Fruit fly (Drosophila melanogaster) whole organism: ENCODE results near the gene CG18258.

Source experiments
- CG8478 ChIP-seq: fragments of >200 bp; optimal IDR thresholded peaks from 2 replicates; lab custom pipeline; 2018; ENCODE audit warnings: inconsistent platforms
- Dll ChIP-seq: fragments of >200 bp; optimal IDR thresholded peaks from 2 replicates; lab custom pipeline; 2017
- EcR ChIP-seq, 2 experiments: fragments of >200 bp; optimal IDR thresholded peaks; 2 replicates each; lab custom pipeline; 2017; ENCODE audit warnings: missing biosample characterization in 2 of 2, missing genetic modification characterization in 2 of 2, missing genetic modification reagents in 2 of 2
- pan ChIP-seq: fragments of >200 bp; optimal IDR thresholded peaks from 2 replicates; lab custom pipeline; 2017
- psq ChIP-seq: fragments of >200 bp; optimal IDR thresholded peaks from 2 replicates; lab custom pipeline; 2017
- usp ChIP-seq: fragments of >200 bp; optimal IDR thresholded peaks from 2 replicates; lab custom pipeline; 2017; ENCODE audit warnings: missing biosample characterization, missing genetic modification characterization, mixed read lengths

Gene CG18258

dm6 chrX:17218232-17218951, 6.3 kb downstream of the CG18258 start, which contains the start of gene CG12998:
Gene CG12998, plus strand, starts transcription at chrX:17218667.
- TF ChIP-seq psq (lab: Kevin White, UChicago): no peak
- no peak for TF ChIP-seq pan (lab: Kevin White, UChicago)
- no peak for TF ChIP-seq CG8478
- TF ChIP-seq usp (GFP tag; lab: Kevin White, UChicago): no peak
- no peak for TF ChIP-seq EcR (GFP tag; optimal IDR thresholded peaks at IDR 0.05; lab: Kevin White, UChicago)
- TF ChIP-seq Dll: no peak

- TF ChIP-seq EcR (GFP tag; optimal IDR thresholded peaks at IDR 0.05; lab: Kevin White, UChicago): no peak
- TF ChIP-seq psq (lab: Kevin White, UChicago): no peak
- no peak for TF ChIP-seq pan (lab: Kevin White, UChicago)
- no peak for TF ChIP-seq Dll
- TF ChIP-seq usp (GFP tag; lab: Kevin White, UChicago): no peak
- TF ChIP-seq CG8478: no peak
Observed at dm6 chrX:17221142-17221541, 9.0 kb downstream of the CG18258 start, which contains the start of gene CG5172. Gene CG5172, plus strand, starts transcription at chrX:17221442.

dm6 chrX:17223715-17224114, 11.6 kb downstream of the CG18258 start, which contains the start of gene CG34327:
Gene CG34327, minus strand, starts transcription at chrX:17223815.
- TF ChIP-seq psq (lab: Kevin White, UChicago) (no peak), CG8478 (no peak), EcR (GFP tag; optimal IDR thresholded peaks at IDR 0.05; lab: Kevin White, UChicago) (no peak), pan (lab: Kevin White, UChicago) (no peak), usp (GFP tag; lab: Kevin White, UChicago) (no peak), Dll (no peak)

- TF ChIP-seq CG8478 (no peak), Dll (no peak), EcR (GFP tag; optimal IDR thresholded peaks at IDR 0.05; lab: Kevin White, UChicago) (no peak), psq (lab: Kevin White, UChicago) (no peak), usp (GFP tag; lab: Kevin White, UChicago) (no peak), pan (lab: Kevin White, UChicago) (no peak)
Observed at dm6 chrX:17225972-17226680, 14.0 kb downstream of the CG18258 start.

- TF ChIP-seq pan (lab: Kevin White, UChicago) (no peak), Dll (no peak), usp (GFP tag; lab: Kevin White, UChicago) (no peak), EcR (GFP tag; optimal IDR thresholded peaks at IDR 0.05; lab: Kevin White, UChicago) (no peak), CG8478 (no peak), psq (lab: Kevin White, UChicago) (no peak)
Observed at dm6 chrX:17226681-17227019, 14.5 kb downstream of the CG18258 start, which contains the start of gene CG10598. Gene CG10598, minus strand, starts transcription at chrX:17226867.

- no peak for TF ChIP-seq EcR (GFP tag; optimal IDR thresholded peaks at IDR 0.05; lab: Kevin White, UChicago)
- TF ChIP-seq usp (GFP tag; lab: Kevin White, UChicago): no peak
- no peak for TF ChIP-seq CG8478
- TF ChIP-seq pan (lab: Kevin White, UChicago): no peak
- no peak for TF ChIP-seq Dll
- no peak for TF ChIP-seq psq (lab: Kevin White, UChicago)
Observed at dm6 chrX:17227462-17227861, 15.4 kb downstream of the CG18258 start.

dm6 chrX:17229475-17230169, 17.5 kb downstream of the CG18258 start:
- TF ChIP-seq Dll: no peak
- no peak for TF ChIP-seq usp (GFP tag; lab: Kevin White, UChicago)

- TF ChIP-seq CG8478: no peak
- TF ChIP-seq Dll: no peak
- no peak for TF ChIP-seq pan (lab: Kevin White, UChicago)
- TF ChIP-seq EcR (GFP tag; optimal IDR thresholded peaks at IDR 0.05; lab: Kevin White, UChicago): no peak
- TF ChIP-seq usp (GFP tag; lab: Kevin White, UChicago): no peak
- no peak for TF ChIP-seq psq (lab: Kevin White, UChicago)
Observed at dm6 chrX:17230944-17231343, 18.8 kb downstream of the CG18258 start, which contains the start of gene CG10597. Gene CG10597, minus strand, starts transcription at chrX:17231044.

- no peak for TF ChIP-seq psq (lab: Kevin White, UChicago)
- TF ChIP-seq usp (GFP tag; lab: Kevin White, UChicago): no peak
- TF ChIP-seq CG8478: no peak
- no peak for TF ChIP-seq EcR (GFP tag; optimal IDR thresholded peaks at IDR 0.05; lab: Kevin White, UChicago)
Observed at dm6 chrX:17232642-17233041, 20.5 kb downstream of the CG18258 start, which contains the start of gene f. Gene f, plus strand, starts transcription at chrX:17232942.

dm6 chrX:17236468-17236867, 24.4 kb downstream of the CG18258 start:
- TF ChIP-seq Dll (no peak), pan (lab: Kevin White, UChicago) (no peak), psq (lab: Kevin White, UChicago) (no peak)

dm6 chrX:17237421-17237820, 25.3 kb downstream of the CG18258 start:
- no peak for TF ChIP-seq pan (lab: Kevin White, UChicago)
- no peak for TF ChIP-seq usp (GFP tag; lab: Kevin White, UChicago)
- TF ChIP-seq EcR (GFP tag; optimal IDR thresholded peaks at IDR 0.05; lab: Kevin White, UChicago): no peak
- TF ChIP-seq psq (lab: Kevin White, UChicago): no peak
- TF ChIP-seq Dll: no peak
- no peak for TF ChIP-seq CG8478

dm6 chrX:17244854-17245253, 32.7 kb downstream of the CG18258 start, which contains the start of gene CG8915:
Gene CG8915, minus strand, starts transcription at chrX:17245001.
- TF ChIP-seq EcR (GFP tag; optimal IDR thresholded peaks at IDR 0.05; lab: Kevin White, UChicago) (no peak), CG8478 (no peak), psq (lab: Kevin White, UChicago) (no peak), Dll (no peak), usp (GFP tag; lab: Kevin White, UChicago) (no peak), pan (lab: Kevin White, UChicago) (no peak)
